Worm (Caenorhabditis elegans): ENCODE results near the gene raga-1.

DNA sequence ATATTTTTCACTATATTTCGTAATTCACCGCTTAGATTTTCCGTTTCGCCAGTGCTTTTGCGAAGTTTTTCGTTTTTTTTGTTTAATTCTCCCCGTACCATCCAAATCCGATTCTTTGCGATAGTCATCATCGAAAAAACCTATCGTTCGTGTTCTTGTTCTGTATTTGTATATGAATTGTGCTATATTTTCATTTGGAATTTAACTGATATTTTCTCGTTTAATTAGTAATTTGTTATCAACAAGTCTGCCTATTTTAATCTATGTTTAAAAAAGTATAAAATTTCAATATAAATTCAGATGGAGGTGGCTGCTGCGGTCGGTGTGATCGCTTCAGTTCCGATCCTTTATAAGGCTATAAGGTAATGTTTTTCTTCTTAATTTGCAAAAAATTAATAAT, 1.4 kb downstream of the raga-1 start, which contains the start of gene samp-1:
- TF ChIP-seq pqm-1 (tag; optimal IDR thresholded peaks at IDR 0.05): no peak
- TF ChIP-seq aly-2 (tag; optimal IDR thresholded peaks at IDR 0.05): no peak
- TF ChIP-seq nhr-102 (tag; optimal IDR thresholded peaks at IDR 0.05): no peak
- no peak for TF ChIP-seq unc-39 (tag; optimal IDR thresholded peaks at IDR 0.05)
- TF ChIP-seq snpc-4 (tag; optimal IDR thresholded peaks at IDR 0.05): no peak
- TF ChIP-seq dve-1 (tag; optimal IDR thresholded peaks at IDR 0.05; ENCODE audit: insufficient read depth): no peak
- TF ChIP-seq nhr-28 (tag; optimal IDR thresholded peaks at IDR 0.05): no peak
- no peak for TF ChIP-seq nhr-11 (tag; optimal IDR thresholded peaks at IDR 0.05)
- no peak for TF ChIP-seq nhr-111 (GFP tag; optimal IDR thresholded peaks at IDR 0.05)
- no peak for TF ChIP-seq ceh-82 (tag; optimal IDR thresholded peaks at IDR 0.05)
- no peak for TF ChIP-seq lsy-2 (tag; optimal IDR thresholded peaks at IDR 0.05)
- TF ChIP-seq daf-12 (tag; optimal IDR thresholded peaks at IDR 0.05): no peak
- no peak for TF ChIP-seq lin-39 (tag; optimal IDR thresholded peaks at IDR 0.05)

Measured in whole organism, L4 larva.